Fruit fly (Drosophila melanogaster) whole organism, embryonic: Measurements from ENCODE around the gene Snx1.
A peak's percentile ranks its signal among the peaks of the same experiment; 100 is the strongest.

Experiments used
- Atf3 ChIP-seq: fragments of 200-800 bp; sonication (Bioruptor generic); optimal IDR thresholded peaks from 3 replicates; lab custom pipeline; 2016; ENCODE audit warnings: missing biosample characterization, missing genetic modification characterization
- CG10267 ChIP-seq: fragments of 200-800 bp; sonication (Bioruptor generic); optimal IDR thresholded peaks from 2 replicates; lab custom pipeline; 2018; ENCODE audit warnings: missing biosample characterization, mild to moderate bottlenecking, missing genetic modification characterization, moderate library complexity
- CG10543 ChIP-seq: fragments of 200-800 bp; sonication (Bioruptor generic); optimal IDR thresholded peaks from 3 replicates; lab custom pipeline; 2017; ENCODE audit warnings: missing biosample characterization, mild to moderate bottlenecking, missing genetic modification characterization, moderate library complexity
- CG11504 ChIP-seq: fragments of 200-800 bp; sonication (Bioruptor generic); optimal IDR thresholded peaks from 3 replicates; lab custom pipeline; 2019; ENCODE audit warnings: missing biosample characterization, mild to moderate bottlenecking, missing genetic modification characterization, moderate library complexity
- CG11695 ChIP-seq: fragments of 200-800 bp; sonication (Bioruptor generic); IDR thresholded peaks from 3 replicates; pipeline ENCODE4 v1.3.6; 2022; ENCODE audit warnings: missing biosample characterization, missing genetic modification characterization
- CG11696 ChIP-seq: fragments of 200-800 bp; sonication (Bioruptor generic); IDR thresholded peaks from 2 replicates; pipeline ENCODE4 v1.3.6; 2022; ENCODE audit warnings: missing biosample characterization, missing genetic modification characterization
- CG12769 ChIP-seq: fragments of 200-800 bp; sonication (Bioruptor generic); optimal IDR thresholded peaks from 2 replicates; lab custom pipeline; 2019; ENCODE audit warnings: missing biosample characterization, mild to moderate bottlenecking, missing genetic modification characterization, moderate library complexity
- CG13287 ChIP-seq: fragments of 200-800 bp; sonication (Bioruptor generic); IDR thresholded peaks from 2 replicates; pipeline ENCODE4 v1.3.6; 2022; ENCODE audit warnings: missing biosample characterization, missing genetic modification characterization; ENCODE audit not compliant: partially characterized antibody
- CG14710 ChIP-seq: fragments of 200-800 bp; sonication (Bioruptor generic); optimal IDR thresholded peaks from 3 replicates; lab custom pipeline; 2019; ENCODE audit warnings: missing biosample characterization, mild to moderate bottlenecking, missing genetic modification characterization, moderate library complexity
- CG16813 ChIP-seq: fragments of 200-800 bp; sonication (Bioruptor generic); IDR thresholded peaks from 3 replicates; pipeline ENCODE4 v1.3.6; 2022; ENCODE audit warnings: missing biosample characterization, missing genetic modification characterization; ENCODE audit not compliant: partially characterized antibody
- CG17328 ChIP-seq: fragments of 200-800 bp; sonication (Bioruptor generic); IDR thresholded peaks from 2 replicates; pipeline ENCODE4 v1.3.6; 2022; ENCODE audit warnings: missing biosample characterization, missing genetic modification characterization
- CG17802 ChIP-seq: fragments of 200-800 bp; sonication (Bioruptor generic); optimal IDR thresholded peaks from 2 replicates; lab custom pipeline; 2018; ENCODE audit warnings: missing biosample characterization, mild to moderate bottlenecking, missing genetic modification characterization, moderate library complexity
- CG2116 ChIP-seq: fragments of 200-800 bp; sonication (Bioruptor generic); optimal IDR thresholded peaks from 3 replicates; lab custom pipeline; 2018; ENCODE audit warnings: missing biosample characterization, mild to moderate bottlenecking, missing genetic modification characterization
- CG3847 ChIP-seq: fragments of 200-800 bp; sonication (Bioruptor generic); IDR thresholded peaks from 2 replicates; pipeline ENCODE4 v1.3.6; 2022; ENCODE audit warnings: missing biosample characterization, missing genetic modification characterization
- CG42726 ChIP-seq: fragments of 200-800 bp; sonication (Bioruptor generic); IDR thresholded peaks from 2 replicates; pipeline ENCODE4 v1.3.6; 2022; ENCODE audit warnings: missing biosample characterization, missing genetic modification characterization; ENCODE audit not compliant: partially characterized antibody
- CG4820 ChIP-seq: fragments of 200-800 bp; sonication (Bioruptor generic); optimal IDR thresholded peaks from 3 replicates; lab custom pipeline; 2016; ENCODE audit warnings: missing biosample characterization, missing genetic modification characterization
- CG8388 ChIP-seq: fragments of 200-800 bp; sonication (Bioruptor generic); optimal IDR thresholded peaks from 2 replicates; lab custom pipeline; 2019; ENCODE audit warnings: missing biosample characterization, mild to moderate bottlenecking, missing genetic modification characterization, moderate library complexity
- CG9215 ChIP-seq: fragments of 200-800 bp; sonication (Bioruptor generic); IDR thresholded peaks from 2 replicates; pipeline ENCODE4 v1.3.6; 2022; ENCODE audit warnings: missing biosample characterization, missing genetic modification characterization
- CG9797 ChIP-seq: fragments of 200-800 bp; sonication (Bioruptor generic); optimal IDR thresholded peaks from 3 replicates; lab custom pipeline; 2018; ENCODE audit warnings: missing biosample characterization, mild to moderate bottlenecking, missing genetic modification characterization
- Dref ChIP-seq: fragments of 200-800 bp; sonication (Bioruptor generic); IDR thresholded peaks from 2 replicates; pipeline ENCODE4 v1.3.6; 2022; ENCODE audit warnings: missing biosample characterization, missing genetic modification characterization
- Drgx ChIP-seq: fragments of 200-800 bp; sonication (Bioruptor generic); IDR thresholded peaks from 2 replicates; pipeline ENCODE4 v1.3.6; 2022; ENCODE audit warnings: missing biosample characterization, missing genetic modification characterization
- Ets65A ChIP-seq: fragments of 200-800 bp; sonication (Bioruptor generic); peaks from one replicate; lab custom pipeline; 2016; ENCODE audit warnings: missing biosample characterization, missing genetic modification characterization
- Ets97D ChIP-seq: fragments of 200-800 bp; sonication (Bioruptor generic); optimal IDR thresholded peaks from 3 replicates; lab custom pipeline; 2016; ENCODE audit warnings: missing biosample characterization, missing genetic modification characterization
- HLHmδ ChIP-seq: fragments of 200-800 bp; sonication (Bioruptor generic); optimal IDR thresholded peaks from 2 replicates; lab custom pipeline; 2018; ENCODE audit warnings: missing biosample characterization, mild to moderate bottlenecking, missing genetic modification characterization, moderate library complexity
- HmgZ ChIP-seq: fragments of 200-800 bp; sonication (Bioruptor generic); optimal IDR thresholded peaks from 2 replicates; lab custom pipeline; 2018; ENCODE audit warnings: missing biosample characterization, mild to moderate bottlenecking, missing genetic modification characterization
- MBD-R2 ChIP-seq: fragments of 200-800 bp; sonication (Bioruptor generic); IDR thresholded peaks from 2 replicates; pipeline ENCODE4 v1.3.6; 2022; ENCODE audit warnings: missing biosample characterization, missing genetic modification characterization
- Med ChIP-seq: fragments of 200-800 bp; sonication (Bioruptor generic); peaks from one replicate; lab custom pipeline; 2016; ENCODE audit warnings: missing biosample characterization, missing genetic modification characterization, mild to moderate bottlenecking, inconsistent platforms, moderate library complexity
- Neu2 ChIP-seq: fragments of 200-800 bp; sonication (Bioruptor generic); optimal IDR thresholded peaks from 3 replicates; lab custom pipeline; 2016; ENCODE audit warnings: missing biosample characterization, missing genetic modification characterization, borderline replicate concordance
- Nf-YA ChIP-seq: fragments of 200-800 bp; sonication (Bioruptor generic); IDR thresholded peaks from 2 replicates; pipeline ENCODE4 v1.3.6; 2022; ENCODE audit warnings: missing biosample characterization, missing genetic modification characterization
- Rfx ChIP-seq: fragments of 200-800 bp; sonication (Bioruptor generic); IDR thresholded peaks from 2 replicates; pipeline ENCODE4 v1.3.6; 2022; ENCODE audit warnings: missing biosample characterization, missing genetic modification characterization
- YL-1 ChIP-seq: fragments of 200-800 bp; sonication (Bioruptor generic); optimal IDR thresholded peaks from 3 replicates; lab custom pipeline; 2017; ENCODE audit warnings: missing biosample characterization, mild to moderate bottlenecking, missing genetic modification characterization
- dmrt11E ChIP-seq: fragments of 200-800 bp; sonication (Bioruptor generic); optimal IDR thresholded peaks from 3 replicates; lab custom pipeline; 2018; ENCODE audit warnings: missing biosample characterization, mild to moderate bottlenecking, missing genetic modification characterization, moderate library complexity
- dpn ChIP-seq, 2 experiments: fragments of 200-800 bp; sonication (Bioruptor generic); optimal IDR thresholded peaks; 3 replicates each; lab custom pipeline; 2016; ENCODE audit warnings: missing biosample characterization in 2 of 2, missing genetic modification characterization in 2 of 2
- dysf ChIP-seq: fragments of 200-800 bp; sonication (Bioruptor generic); IDR thresholded peaks from 3 replicates; pipeline ENCODE4 v1.3.6; 2022; ENCODE audit warnings: missing biosample characterization, missing genetic modification characterization
- fd3F ChIP-seq: fragments of 200-800 bp; sonication (Bioruptor generic); optimal IDR thresholded peaks from 2 replicates; lab custom pipeline; 2018; ENCODE audit warnings: missing biosample characterization, mild to moderate bottlenecking, missing genetic modification characterization, moderate library complexity
- gro ChIP-seq: fragments of 200-800 bp; sonication (Bioruptor generic); optimal IDR thresholded peaks from 2 replicates; lab custom pipeline; 2016; ENCODE audit warnings: missing biosample characterization, missing genetic modification characterization
- hkb ChIP-seq, 2 experiments: fragments of 200-800 bp in 1 of 2; fragments of >200 bp in 1 of 2; sonication (Bioruptor generic) in 1 of 2; IDR thresholded peaks in 1 of 2; optimal IDR thresholded peaks in 1 of 2; 2 replicates each; pipeline versions ENCODE4 v1.3.6 to Lab custom; 2017 to 2022; ENCODE audit warnings: missing biosample characterization in 1 of 2, missing genetic modification characterization in 1 of 2
- pzg ChIP-seq: fragments of 200-800 bp; sonication (Bioruptor generic); optimal IDR thresholded peaks from 3 replicates; lab custom pipeline; 2018; ENCODE audit warnings: missing biosample characterization, mild to moderate bottlenecking, missing genetic modification characterization, moderate library complexity
- sens ChIP-seq: fragments of 200-800 bp; sonication (Bioruptor generic); peaks from one replicate; lab custom pipeline; 2016; ENCODE audit warnings: missing biosample characterization, missing genetic modification characterization
- shn ChIP-seq: fragments of 200-800 bp; sonication (Bioruptor generic); optimal IDR thresholded peaks from 3 replicates; lab custom pipeline; 2016; ENCODE audit warnings: missing biosample characterization, missing genetic modification characterization
- slbo ChIP-seq: fragments of 200-800 bp; sonication (Bioruptor generic); IDR thresholded peaks from 2 replicates; pipeline ENCODE4 v1.3.6; 2022; ENCODE audit warnings: missing biosample characterization, missing genetic modification characterization
- sna ChIP-seq: fragments of 200-800 bp; sonication (Bioruptor generic); IDR thresholded peaks from 2 replicates; pipeline ENCODE4 v1.3.6; 2022; ENCODE audit warnings: missing biosample characterization, missing genetic modification characterization; ENCODE audit not compliant: partially characterized antibody
- trem ChIP-seq: fragments of 200-800 bp; optimal IDR thresholded peaks from 3 replicates; lab custom pipeline; 2019; ENCODE audit warnings: missing biosample characterization, mild to moderate bottlenecking, missing genetic modification characterization, moderate library complexity
- ttk ChIP-seq: fragments of 200-800 bp; sonication (Bioruptor generic); IDR thresholded peaks from 2 replicates; pipeline ENCODE4 v2.1.2; 2022; ENCODE audit warnings: missing biosample characterization, missing genetic modification characterization
- twi ChIP-seq: fragments of 200-800 bp; optimal IDR thresholded peaks from 2 replicates; lab custom pipeline; 2019; ENCODE audit warnings: missing biosample characterization, mild to moderate bottlenecking, missing genetic modification characterization, moderate library complexity

The Snx1 gene

DNA sequence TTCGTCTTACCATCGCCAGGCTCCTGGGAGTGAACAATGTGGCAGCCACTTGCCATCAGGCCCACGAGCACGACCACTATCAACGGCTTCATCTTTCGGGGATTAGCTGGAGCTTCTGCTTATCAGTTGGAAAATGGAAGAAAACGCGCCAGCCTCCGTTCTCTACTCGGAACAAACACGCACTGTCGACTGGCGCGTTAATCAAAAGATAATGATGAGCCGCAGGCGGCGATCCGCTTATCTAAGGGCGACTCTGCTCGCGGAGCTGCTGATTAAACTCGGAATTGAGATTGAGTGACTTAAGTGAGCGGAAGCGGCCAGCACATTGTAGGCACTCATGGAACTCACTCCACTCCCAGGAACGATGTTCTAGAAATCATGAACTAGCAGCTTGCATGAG lies 12.3 kb downstream of the Snx1 start, which contains the start of gene CG3246 (continued):
- TF ChIP-seq shn (no peak), CG9215 (no peak)

DNA sequence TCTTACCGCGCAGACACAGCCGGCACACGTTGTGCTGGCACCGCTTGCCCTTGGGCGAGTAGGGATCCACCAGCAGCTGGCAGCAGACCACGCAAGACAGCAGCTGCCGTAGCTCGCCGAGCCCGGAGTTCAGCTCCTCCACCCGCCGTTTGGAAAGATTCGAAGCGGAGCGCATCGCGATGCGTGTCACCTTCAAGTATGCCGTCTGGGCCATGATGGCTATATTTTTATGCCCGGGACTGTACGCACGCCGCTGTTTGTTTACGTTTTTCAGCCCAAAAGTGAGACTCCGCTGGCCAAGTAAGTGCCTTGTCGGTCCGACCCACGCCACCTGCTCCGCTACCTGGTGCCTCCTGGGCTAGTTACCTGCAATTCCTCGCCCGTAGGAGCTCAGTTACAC lies 15.9 kb downstream of the Snx1 start:
- TF ChIP-seq Drgx (0 out of 2 replicates have a peak, but pooled peaks have one; percentile 16), hkb (optimal IDR thresholded peaks at IDR 0.05; lab: Kevin White, UChicago) (no peak), hkb (GFP tag; IDR thresholded peaks at IDR 0.05; lab: Robert Waterston, UW) (no peak), slbo (0 out of 2 replicates have a peak, but pooled peaks have one; percentile 18), fd3F (GFP tag; lab: Kevin White, UChicago) (no peak), CG11695 (GFP tag; lab: Robert Waterston, UW) (peak; percentile 45; the same call in 2 of the 3 replicates), Neu2 (no peak), CG11696 (GFP tag; lab: Robert Waterston, UW) (peak; percentile 76), CG3847 (GFP tag; lab: Robert Waterston, UW) (no peak), Rfx (0 out of 2 replicates have a peak, but pooled peaks have one; percentile 20), dpn (GFP tag; optimal IDR thresholded peaks at IDR 0.05; lab: Kevin White, UChicago) (no peak), CG11504 (no peak), CG12769 (tag; lab: Kevin White, UChicago) (no peak), Nf-YA (GFP tag; lab: Robert Waterston, UW) (0 out of 2 replicates have a peak, but pooled peaks have one; percentile 11), sens (GFP tag; lab: Kevin White, UChicago) (peak; percentile 24), Med (GFP tag; lab: Kevin White, UChicago) (peak; percentile 51)

dm6 chr2L:3465918-3466727 lies 16.6 kb downstream of the Snx1 start, which contains the start of the genes msl-2 and ND-PDSW:
Gene msl-2, minus strand, starts transcription at chr2L:3466112.
Gene ND-PDSW, plus strand, starts transcription at chr2L:3466157.
- TF ChIP-seq CG9797 (GFP tag; lab: Kevin White, UChicago) (peak; percentile 96), ttk (GFP tag; lab: Robert Waterston, UW) (no peak), pzg (GFP tag; lab: Kevin White, UChicago) (peak; percentile 89), HLHmδ (GFP tag; lab: Kevin White, UChicago) (peak; percentile 22), sna (no peak), CG17802 (tag; lab: Kevin White, UChicago) (peak; percentile 68), YL-1 (GFP tag; lab: Kevin White, UChicago) (peak; percentile 85), CG8388 (no peak), CG14710 (peak; percentile 82), dysf (GFP tag; lab: Robert Waterston, UW) (no peak), CG10267 (tag; lab: Kevin White, UChicago) (peak; percentile 49), CG10543 (GFP tag; lab: Kevin White, UChicago) (no peak), CG17328 (GFP tag; lab: Robert Waterston, UW) (no peak), CG16813 (GFP tag; lab: Robert Waterston, UW) (peak; percentile 45; the same call in 2 of the 3 replicates), Ets97D (GFP tag; lab: Kevin White, UChicago) (peak; percentile 20), CG13287 (GFP tag; lab: Robert Waterston, UW) (peak; percentile 31; the same call in 1 of the 2 replicates), dmrt11E (tag; lab: Kevin White, UChicago) (no peak), hkb (optimal IDR thresholded peaks at IDR 0.05; lab: Kevin White, UChicago) (peak; percentile 64), hkb (GFP tag; IDR thresholded peaks at IDR 0.05; lab: Robert Waterston, UW) (no peak), Dref (peak; percentile 33; the same call in 1 of the 2 replicates), MBD-R2 (GFP tag; lab: Robert Waterston, UW) (peak; percentile 89), CG2116 (GFP tag; lab: Kevin White, UChicago) (peak; percentile 51), Atf3 (GFP tag; lab: Kevin White, UChicago) (no peak), CG4820 (GFP tag; lab: Kevin White, UChicago) (no peak), Ets65A (GFP tag; lab: Kevin White, UChicago) (peak; percentile 12), Drgx (0 out of 2 replicates have a peak, but pooled peaks have one; percentile 22), trem (tag; lab: Kevin White, UChicago) (peak; percentile 23), twi (no peak), HmgZ (tag; lab: Kevin White, UChicago) (peak; percentile 41), gro (peak; percentile 14), CG42726 (GFP tag; lab: Robert Waterston, UW) (peak; percentile 57; the same call in 1 of the 2 replicates)
